Fruit fly (Drosophila melanogaster) whole organism, wandering third instar larva: ENCODE measurements around the gene CG32017.
A peak's percentile ranks its signal among the peaks of the same experiment; 100 is the strongest.

Source experiments
- CG9705 ChIP-seq: fragments of 200-800 bp; sonication (Bioruptor generic); optimal IDR thresholded peaks from 2 replicates; lab custom pipeline; 2018; ENCODE audit warnings: missing biosample characterization, mild to moderate bottlenecking, missing genetic modification characterization
- Dfd ChIP-seq: fragments of >200 bp; optimal IDR thresholded peaks from 2 replicates; lab custom pipeline; 2017; ENCODE audit warnings: missing biosample characterization, missing genetic modification characterization
- OdsH ChIP-seq: fragments of 200-800 bp; sonication (Bioruptor generic); optimal IDR thresholded peaks from 2 replicates; lab custom pipeline; 2016; ENCODE audit warnings: missing biosample characterization, mild to moderate bottlenecking, missing genetic modification characterization
- br ChIP-seq: fragments of 200-800 bp; sonication (Bioruptor generic); optimal IDR thresholded peaks from 2 replicates; lab custom pipeline; 2016; ENCODE audit warnings: missing biosample characterization, missing genetic modification characterization
- dmrt93B ChIP-seq: fragments of 200-800 bp; sonication (Bioruptor generic); optimal IDR thresholded peaks from 2 replicates; lab custom pipeline; 2018; ENCODE audit warnings: missing biosample characterization, mild to moderate bottlenecking, missing genetic modification characterization
- lola ChIP-seq: fragments of >200 bp; optimal IDR thresholded peaks from 2 replicates; lab custom pipeline; 2017; ENCODE audit warnings: missing biosample characterization, missing genetic modification characterization
- psq ChIP-seq: fragments of 200-800 bp; sonication (Bioruptor generic); optimal IDR thresholded peaks from 3 replicates; lab custom pipeline; 2017; ENCODE audit warnings: missing biosample characterization, mild to moderate bottlenecking, missing genetic modification characterization, moderate library complexity
- sv ChIP-seq: fragments of 200-800 bp; sonication (Bioruptor generic); optimal IDR thresholded peaks from 3 replicates; lab custom pipeline; 2016; ENCODE audit warnings: missing biosample characterization, missing genetic modification characterization

DNA sequence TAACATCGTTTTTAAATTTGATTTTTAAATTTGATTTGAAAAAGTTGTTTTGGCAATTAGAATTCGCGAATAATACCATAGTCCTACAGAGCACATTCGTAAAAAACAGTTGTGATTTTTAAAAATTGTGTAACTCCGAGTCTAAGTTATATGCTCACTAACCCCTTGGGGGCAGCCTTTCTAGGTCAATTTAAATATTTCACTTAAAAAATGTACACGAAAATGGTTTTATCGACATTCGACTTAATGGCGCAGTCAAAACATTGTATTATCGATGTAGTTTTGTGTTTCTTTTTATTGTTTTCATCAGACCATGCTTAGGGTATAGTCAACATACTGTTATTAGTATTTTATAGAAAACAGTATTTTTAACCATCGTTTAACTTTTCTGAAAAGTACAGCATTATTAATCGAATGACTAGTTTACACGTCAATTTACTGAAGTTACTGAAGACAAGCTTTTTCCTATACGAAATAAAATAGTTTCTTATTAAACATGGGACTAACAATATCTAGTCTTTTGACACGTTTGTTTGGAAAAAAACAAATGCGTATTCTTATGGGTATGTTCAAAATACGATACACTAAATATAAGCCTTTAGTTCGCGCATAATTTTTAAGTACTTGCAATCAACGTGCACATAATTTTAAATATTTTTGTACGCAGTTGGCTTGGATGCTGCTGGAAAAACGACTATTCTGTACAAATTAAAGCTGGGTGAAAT is 38.0 kb downstream of the CG32017 start, which contains the start of gene Arf4:
- TF ChIP-seq lola (peak; percentile 43), sv (GFP tag; lab: Kevin White, UChicago) (no peak), br (GFP tag; lab: Kevin White, UChicago) (no peak), OdsH (no peak), CG9705 (GFP tag; lab: Kevin White, UChicago) (no peak), psq (GFP tag; lab: Kevin White, UChicago) (no peak), dmrt93B (GFP tag; lab: Kevin White, UChicago) (no peak), Dfd (no peak)
